Worm (Caenorhabditis elegans) whole organism, L4 larva: ENCODE data around the gene fbxb-9.
"Not testable (repeated sequence)": the region's sequence is repeated elsewhere in the genome, so short reads cannot be mapped to it uniquely, and the experiment has no call there.

Experiments
- D1046.2 ChIP-seq: fragments of 200-800 bp; sonication (Bioruptor generic); IDR thresholded peaks from 2 replicates; pipeline ENCODE4 v1.3.6; 2022; ENCODE audit warnings: missing genetic modification characterization, missing compliant biosample characterization
- ZK546.5 ChIP-seq, 2 experiments: sonication (generic microtip); optimal IDR thresholded peaks; 2 replicates each; lab custom pipeline; 2017; ENCODE audit warnings: missing biosample characterization in 2 of 2, missing genetic modification characterization in 2 of 2
- dpl-1 ChIP-seq: fragments of 150-350 bp; optimal IDR thresholded peaks from 2 replicates; lab custom pipeline; 2014; ENCODE audit warnings: missing biosample characterization, missing genetic modification reagents, missing genetic modification characterization
- lsy-2 ChIP-seq, 2 experiments: fragments of 150-350 bp in 1 of 2; sonication (generic microtip) in 1 of 2; optimal IDR thresholded peaks; 2 replicates each; lab custom pipeline; 2014 to 2017; ENCODE audit warnings: missing biosample characterization in 2 of 2, missing genetic modification characterization in 2 of 2
- unc-62 ChIP-seq, 3 experiments: fragments of 150-350 bp in 1 of 3; sonication (generic microtip); optimal IDR thresholded peaks in 2 of 3; peaks in 1 of 3; 1 replicate in 1 of 3; 2 replicates in 2 of 3; lab custom pipeline; 2014 to 2017; ENCODE audit warnings: missing biosample characterization in 3 of 3, missing genetic modification characterization in 3 of 3, missing genetic modification reagents in 3 of 3, missing genotype in 1 of 3

DNA sequence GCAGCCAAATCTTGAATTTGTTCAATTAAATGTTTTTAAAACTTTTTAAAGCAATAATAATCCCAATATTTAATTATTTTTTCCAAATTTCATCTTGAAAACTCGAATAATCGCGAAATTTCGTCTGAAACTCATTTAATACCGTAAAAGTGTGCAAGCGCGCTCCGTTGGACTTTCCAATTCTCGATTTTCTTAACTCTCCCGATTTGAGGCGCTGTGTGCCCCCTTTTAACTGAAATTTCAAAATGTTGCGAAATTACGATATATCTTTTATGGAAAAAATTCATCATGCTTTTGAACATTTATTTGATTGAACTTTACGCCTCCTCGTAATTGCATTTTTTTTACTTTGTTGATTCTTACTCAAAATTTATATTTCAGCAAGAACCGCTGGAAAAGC, 40.0 kb upstream of the fbxb-9 start, which contains the start of gene R07H5.11:
- TF ChIP-seq lsy-2 (tag; optimal IDR thresholded peaks at IDR 0.05; lab: Kevin White, UChicago); D1046.2; dpl-1 (GFP tag; lab: Kevin White, UChicago); ZK546.5 (tag; optimal IDR thresholded peaks at IDR 0.05; lab: Kevin White, UChicago); unc-62 (GFP tag; optimal IDR thresholded peaks at IDR 0.05 in 1 of 2; lab: Kevin White, UChicago); unc-62 (tag; optimal IDR thresholded peaks at IDR 0.05; lab: Kevin White, UChicago): not testable (repeated sequence)
